Fruit fly (Drosophila melanogaster): ENCODE measurements around the gene CG33928.
A peak's percentile ranks its signal among the peaks of the same experiment; 100 is the strongest.

dm6 chr2L:17449608-17450504 is 13.5 kb upstream of the CG33928 start, which contains the start of gene dl:
- TF ChIP-seq Hr38 (GFP tag; optimal IDR thresholded peaks at IDR 0.05) (no peak), ss (GFP tag; optimal IDR thresholded peaks at IDR 0.05) (peak in 1 of 2 experiments; percentile 58), Ets96B (tag; optimal IDR thresholded peaks at IDR 0.05) (peak; percentile 36)
